Fruit fly (Drosophila melanogaster): ENCODE data around the gene tal-2A.

tal-2A gene

dm6 chr3R:13796071-13796470, 16.8 kb upstream of the tal-2A start (continued):
- TF ChIP-seq CG6792 (GFP tag; optimal IDR thresholded peaks at IDR 0.05) (peak; percentile 81), vri (GFP tag; optimal IDR thresholded peaks at IDR 0.05) (peak; percentile 11), esn (GFP tag; optimal IDR thresholded peaks at IDR 0.05) (peak; percentile 88), CG6808 (GFP tag; optimal IDR thresholded peaks at IDR 0.05) (no peak), OdsH (GFP tag; optimal IDR thresholded peaks at IDR 0.05) (peak; percentile 81), lz (GFP tag; optimal IDR thresholded peaks at IDR 0.05) (peak; percentile 78), pdm3 (GFP tag; optimal IDR thresholded peaks at IDR 0.05) (peak; percentile 65)

DNA sequence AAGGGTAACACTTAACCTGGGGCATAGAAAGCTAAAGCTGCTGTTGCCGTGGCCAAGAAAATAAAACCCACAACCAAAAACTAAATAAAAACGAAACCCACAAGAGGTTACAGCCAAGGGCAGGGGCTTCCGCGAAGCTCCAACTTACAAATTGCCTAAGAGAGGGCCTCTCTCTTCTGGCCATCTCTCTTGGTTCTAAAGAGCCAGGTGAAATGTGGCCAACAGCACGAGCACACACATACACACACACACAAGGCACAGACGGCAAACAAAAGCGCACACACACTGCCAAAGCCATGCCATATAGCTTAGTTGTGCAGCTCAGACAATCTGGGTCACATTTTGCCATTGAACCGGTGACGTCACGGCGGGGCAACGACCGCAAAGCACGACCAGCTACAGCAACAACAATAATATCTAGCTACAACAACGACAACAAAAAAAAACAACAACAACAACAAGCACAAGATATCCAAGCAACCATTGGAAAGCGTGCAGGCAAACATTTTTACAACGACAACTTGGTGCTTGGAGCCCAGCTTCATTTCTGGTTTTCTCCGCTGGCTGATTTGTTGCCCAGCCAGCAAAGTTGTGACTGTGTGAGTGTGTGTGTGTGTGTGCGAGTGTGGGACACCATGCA, 16.2 kb upstream of the tal-2A start:
- TF ChIP-seq fkh (GFP tag; optimal IDR thresholded peaks at IDR 0.05) (peak; percentile 1), Lpt (GFP tag; optimal IDR thresholded peaks at IDR 0.05) (peak; percentile 6), CG6854 (GFP tag; optimal IDR thresholded peaks at IDR 0.05) (no peak)

DNA sequence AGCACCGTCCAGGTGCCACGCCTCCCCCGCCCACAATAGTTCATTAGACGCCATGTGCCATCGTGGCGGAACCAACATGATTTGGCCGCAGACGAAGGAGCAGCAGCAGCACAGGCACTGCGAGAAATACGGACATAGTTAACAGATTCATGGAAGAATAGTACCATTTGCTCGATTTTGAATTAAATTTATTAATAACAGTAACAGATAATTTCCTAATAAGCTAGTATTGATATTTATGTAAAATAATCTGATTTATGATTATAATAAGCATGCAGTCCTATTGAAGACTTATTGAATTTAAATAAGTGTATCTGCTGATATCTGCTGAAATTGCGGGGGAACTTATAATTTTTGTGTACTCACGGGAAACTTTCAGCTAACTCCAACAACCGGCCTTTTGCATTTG, 15.6 kb upstream of the tal-2A start:
- TF ChIP-seq Eip93F (GFP tag; optimal IDR thresholded peaks at IDR 0.05) (no peak), Gug (GFP tag; IDR thresholded peaks at IDR 0.05) (peak; percentile 51), CG8319 (GFP tag; optimal IDR thresholded peaks at IDR 0.05) (no peak), CG8119 (GFP tag; IDR thresholded peaks at IDR 0.05) (peak; percentile 82), fkh (GFP tag; optimal IDR thresholded peaks at IDR 0.05) (no peak), Ets21C (GFP tag; optimal IDR thresholded peaks at IDR 0.05) (no peak), Sox15 (GFP tag; optimal IDR thresholded peaks at IDR 0.05) (no peak), Hr4 (GFP tag; optimal IDR thresholded peaks at IDR 0.05) (peak; percentile 84), spab (GFP tag; optimal IDR thresholded peaks at IDR 0.05) (no peak), fd85E (GFP tag; optimal IDR thresholded peaks at IDR 0.05) (no peak), Lpt (GFP tag; optimal IDR thresholded peaks at IDR 0.05) (peak; percentile 54), cyc (GFP tag; optimal IDR thresholded peaks at IDR 0.05) (no peak), Hr39 (GFP tag; optimal IDR thresholded peaks at IDR 0.05) (no peak), dac (GFP tag; optimal IDR thresholded peaks at IDR 0.05) (peak; percentile 54), CG6792 (GFP tag; optimal IDR thresholded peaks at IDR 0.05) (no peak), CG11902 (GFP tag; optimal IDR thresholded peaks at IDR 0.05) (no peak), Sox14 (GFP tag; optimal IDR thresholded peaks at IDR 0.05) (peak; percentile 20), svp (GFP tag) (no peak), CG11762 (GFP tag; optimal IDR thresholded peaks at IDR 0.05; ENCODE audit: insufficient read depth) (peak; percentile 30), CG16779 (tag; optimal IDR thresholded peaks at IDR 0.05) (no peak), Sox102F (GFP tag; optimal IDR thresholded peaks at IDR 0.05) (no peak), CG4318 (GFP tag; optimal IDR thresholded peaks at IDR 0.05) (peak; percentile 68), ss (GFP tag; optimal IDR thresholded peaks at IDR 0.05) (no peak), CG3919 (GFP tag; optimal IDR thresholded peaks at IDR 0.05) (peak; percentile 60), CG15336 (GFP tag; IDR thresholded peaks at IDR 0.05) (peak; percentile 81), CG1621 (tag; optimal IDR thresholded peaks at IDR 0.05) (no peak), topi (GFP tag; optimal IDR thresholded peaks at IDR 0.05) (peak; percentile 25), CG9139 (GFP tag; optimal IDR thresholded peaks at IDR 0.05) (no peak), eg (GFP tag; IDR thresholded peaks at IDR 0.05) (peak; percentile 66), achi (GFP tag; optimal IDR thresholded peaks at IDR 0.05) (peak; percentile 32), Hr38 (GFP tag; optimal IDR thresholded peaks at IDR 0.05) (no peak), pdm3 (GFP tag; optimal IDR thresholded peaks at IDR 0.05) (peak; percentile 38), salr (GFP tag; optimal IDR thresholded peaks at IDR 0.05) (peak in 1 of 2 experiments; percentile 56), Ets96B (tag; optimal IDR thresholded peaks at IDR 0.05) (no peak), Eip75B (GFP tag; optimal IDR thresholded peaks at IDR 0.05) (no peak), CG10669 (GFP tag; optimal IDR thresholded peaks at IDR 0.05) (no peak), CG11294 (GFP tag; IDR thresholded peaks at IDR 0.05) (no peak), CG32006 (GFP tag; optimal IDR thresholded peaks at IDR 0.05) (peak; percentile 86), fd59A (GFP tag; optimal IDR thresholded peaks at IDR 0.05) (no peak), Blimp-1 (GFP tag; optimal IDR thresholded peaks at IDR 0.05) (no peak), CG31627 (GFP tag; optimal IDR thresholded peaks at IDR 0.05) (peak; percentile 0), CG6808 (GFP tag; optimal IDR thresholded peaks at IDR 0.05) (no peak), vri (GFP tag; optimal IDR thresholded peaks at IDR 0.05) (no peak)
